Worm (Caenorhabditis elegans) whole organism, midembryonic: Measurements from ENCODE around the gene kin-5.

Source experiments
- T22C8.4 ChIP-seq: fragments of 200-800 bp; sonication (Bioruptor generic); IDR thresholded peaks from 2 replicates; pipeline ENCODE4 v1.3.6; 2022; ENCODE audit warnings: missing genetic modification characterization, missing compliant biosample characterization
- cog-1 ChIP-seq: sonication (generic microtip); optimal IDR thresholded peaks from 2 replicates; lab custom pipeline; 2016; ENCODE audit warnings: missing genetic modification characterization, missing compliant biosample characterization
- flt-1 ChIP-seq: fragments of 200-800 bp; sonication (Bioruptor generic); IDR thresholded peaks from 2 replicates; pipeline ENCODE4 v1.3.6; 2022; ENCODE audit warnings: missing genetic modification characterization, missing compliant biosample characterization
- klf-2 ChIP-seq: fragments of 200-800 bp; sonication (Bioruptor generic); conservative IDR thresholded peaks from 2 replicates; pipeline ENCODE4 v1.3.6; 2022; ENCODE audit warnings: missing genetic modification reagents, missing genetic modification characterization, missing compliant biosample characterization
- med-1 ChIP-seq: sonication (generic microtip); optimal IDR thresholded peaks from 2 replicates; lab custom pipeline; 2017; ENCODE audit warnings: missing genetic modification characterization, mild to moderate bottlenecking, missing compliant biosample characterization, antibody characterized with exemption, missing genetic modification reagents; ENCODE audit not compliant: insufficient read depth
- ref-1 ChIP-seq: fragments of 200-800 bp; sonication (Bioruptor generic); conservative IDR thresholded peaks from 2 replicates; pipeline ENCODE4 v1.3.6; 2022; ENCODE audit warnings: missing genetic modification reagents, missing genetic modification characterization, missing compliant biosample characterization
- tab-1 ChIP-seq: fragments of 200-800 bp; sonication (Bioruptor generic); IDR thresholded peaks from 2 replicates; pipeline ENCODE4 v1.3.6; 2022; ENCODE audit warnings: missing genetic modification characterization, missing compliant biosample characterization
- ztf-23 ChIP-seq: fragments of 200-800 bp; sonication (Bioruptor generic); IDR thresholded peaks from 2 replicates; pipeline ENCODE4 v1.3.6; 2022; ENCODE audit warnings: missing genetic modification reagents, missing genetic modification characterization, missing compliant biosample characterization
- ztf-29 ChIP-seq: fragments of 200-800 bp; sonication (Bioruptor generic); IDR thresholded peaks from 2 replicates; pipeline ENCODE4 v1.3.6; 2022; ENCODE audit warnings: missing genetic modification reagents, missing genetic modification characterization, missing compliant biosample characterization

Gene kin-5

DNA sequence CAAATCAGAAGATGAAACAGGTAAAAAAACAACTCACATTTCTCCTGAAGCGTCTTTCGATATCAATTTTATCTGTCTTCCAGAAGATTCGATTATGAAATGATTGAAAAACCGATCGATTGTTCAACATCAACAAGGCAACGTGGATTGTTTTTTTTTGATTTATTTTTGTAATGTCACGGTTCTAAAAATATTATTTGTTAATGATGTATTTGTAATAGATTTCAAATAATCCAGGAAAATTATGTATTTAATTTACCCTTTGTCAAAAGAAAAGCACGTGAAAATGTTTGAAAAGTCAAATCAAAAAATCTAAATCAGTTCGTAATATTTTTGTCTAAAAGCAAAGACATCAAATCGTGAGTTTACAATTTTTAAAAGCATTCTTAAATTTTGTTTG is at the start of gene kin-5, which contains the start of gene C47E12.11:
kin-5 (minus strand) TSS at position 101 of the 400 bp plus-strand sequence.
C47E12.11 (plus strand) TSS at position 320 of the 400 bp plus-strand sequence.
- TF ChIP-seq cog-1 (tag; lab: Kevin White, UChicago) (no peak), T22C8.4 (GFP tag; lab: Robert Waterston, UW) (no peak), ztf-23 (GFP tag; lab: Robert Waterston, UW) (no peak), ztf-29 (no peak), klf-2 (no peak), tab-1 (GFP tag; lab: Robert Waterston, UW) (no peak), ref-1 (no peak), med-1 (GFP tag; lab: Kevin White, UChicago) (no peak), flt-1 (GFP tag; lab: Robert Waterston, UW) (no peak)

DNA sequence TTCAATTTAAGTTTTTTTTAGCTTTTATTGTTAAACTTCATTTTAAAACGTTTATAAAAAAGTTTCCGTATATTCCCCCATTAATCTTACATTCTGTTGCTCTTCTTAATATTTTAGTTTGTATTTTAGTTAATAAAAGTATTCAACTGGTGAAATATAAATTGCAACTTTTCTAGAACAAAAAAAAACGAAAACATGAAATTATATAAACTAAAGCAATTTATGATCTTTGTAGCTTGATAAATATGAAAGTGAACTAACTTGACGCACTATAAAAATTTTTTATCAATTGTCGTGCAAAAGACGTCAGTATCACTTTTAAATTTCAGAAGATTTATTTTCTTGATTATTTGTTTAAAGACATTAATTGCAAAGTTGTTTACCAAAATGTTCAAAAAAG is 48.7 kb upstream of the kin-5 start, which contains the start of gene F44D12.2:
F44D12.2 (minus strand) TSS at position 101 of the 400 bp plus-strand sequence.
- no peak for TF ChIP-seq ztf-29
- TF ChIP-seq ztf-23 (GFP tag; lab: Robert Waterston, UW): no peak
- no peak for TF ChIP-seq tab-1 (GFP tag; lab: Robert Waterston, UW)

ce11 chrIV:10016977-10017376 is 48.0 kb upstream of the kin-5 start, which contains the start of gene ent-7:
Gene ent-7, plus strand, starts transcription at chrIV:10017277.
- TF ChIP-seq T22C8.4 (GFP tag; lab: Robert Waterston, UW) (no peak), med-1 (GFP tag; lab: Kevin White, UChicago) (no peak), klf-2 (no peak), flt-1 (GFP tag; lab: Robert Waterston, UW) (no peak), ref-1 (no peak), ztf-23 (GFP tag; lab: Robert Waterston, UW) (no peak), tab-1 (GFP tag; lab: Robert Waterston, UW) (no peak), cog-1 (tag; lab: Kevin White, UChicago) (no peak), ztf-29 (no peak)

DNA sequence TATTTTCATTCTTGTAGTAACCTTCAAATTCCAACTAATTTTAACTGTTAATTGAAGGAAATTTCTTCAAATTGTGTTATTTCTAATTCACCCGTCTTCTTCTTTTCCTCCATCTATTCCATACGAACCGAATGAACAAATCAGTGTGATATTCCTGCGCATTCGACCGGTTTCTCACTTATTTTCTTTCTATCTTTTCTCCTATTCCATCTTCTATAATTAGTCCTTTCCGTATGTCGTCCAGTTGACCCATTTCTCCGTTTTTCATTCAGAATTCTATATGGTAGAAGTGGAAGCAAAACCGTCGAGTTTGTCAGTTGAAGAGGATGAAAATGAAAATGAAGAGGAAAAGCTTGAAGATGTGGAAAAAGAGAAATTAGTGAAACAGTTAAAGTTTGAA is 40.6 kb upstream of the kin-5 start, which contains the start of gene magu-4:
magu-4 (plus strand) TSS at position 218 of the 400 bp plus-strand sequence.
- TF ChIP-seq med-1 (GFP tag; lab: Kevin White, UChicago) (no peak), flt-1 (GFP tag; lab: Robert Waterston, UW) (no peak), tab-1 (GFP tag; lab: Robert Waterston, UW) (no peak), ztf-29 (no peak), ztf-23 (GFP tag; lab: Robert Waterston, UW) (no peak), ref-1 (no peak), cog-1 (tag; lab: Kevin White, UChicago) (no peak), T22C8.4 (GFP tag; lab: Robert Waterston, UW) (no peak), klf-2 (no peak)

- TF ChIP-seq ref-1 (no peak), klf-2 (no peak), tab-1 (GFP tag; lab: Robert Waterston, UW) (no peak), cog-1 (tag; lab: Kevin White, UChicago) (no peak), ztf-23 (GFP tag; lab: Robert Waterston, UW) (no peak), med-1 (GFP tag; lab: Kevin White, UChicago) (no peak), T22C8.4 (GFP tag; lab: Robert Waterston, UW) (no peak)
These were observed 38.8 kb upstream of the kin-5 start for ce11 chrIV:10007758-10008157.

- TF ChIP-seq klf-2 (no peak), cog-1 (tag; lab: Kevin White, UChicago) (no peak), T22C8.4 (GFP tag; lab: Robert Waterston, UW) (no peak), ztf-23 (GFP tag; lab: Robert Waterston, UW) (no peak), tab-1 (GFP tag; lab: Robert Waterston, UW) (no peak), flt-1 (GFP tag; lab: Robert Waterston, UW) (no peak), med-1 (GFP tag; lab: Kevin White, UChicago) (no peak), ztf-29 (no peak), ref-1 (no peak)
These were observed 37.8 kb upstream of the kin-5 start, which contains the start of gene C47E12.13 for ce11 chrIV:10006792-10007191. Gene C47E12.13, minus strand, starts transcription at chrIV:10006892.

DNA sequence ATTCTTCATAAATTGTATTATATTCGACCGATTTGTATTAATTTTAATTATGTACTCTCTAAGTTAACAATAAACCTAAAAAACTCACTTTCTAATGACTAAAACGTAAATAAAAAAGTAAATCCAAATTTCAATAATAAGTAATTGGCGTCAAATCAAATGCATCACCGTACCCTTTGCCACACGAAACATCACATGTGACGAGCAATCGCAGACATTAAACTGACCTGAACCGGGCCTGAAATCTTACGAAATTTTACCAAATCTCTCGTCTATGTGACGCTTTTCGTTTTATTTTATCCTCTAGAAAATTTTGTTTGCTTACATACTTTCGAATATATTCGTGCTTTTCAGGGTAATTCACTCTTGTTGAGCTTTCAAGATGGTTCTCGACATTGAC is 34.4 kb upstream of the kin-5 start, which contains the start of the genes C47E12.2 and sars-1:
C47E12.2 (minus strand) TSS at position 131 of the 400 bp plus-strand sequence.
sars-1 (plus strand) TSS at position 355 of the 400 bp plus-strand sequence.
- TF ChIP-seq ztf-23 (GFP tag; lab: Robert Waterston, UW) (no peak), T22C8.4 (GFP tag; lab: Robert Waterston, UW) (no peak), flt-1 (GFP tag; lab: Robert Waterston, UW) (no peak)

- TF ChIP-seq flt-1 (GFP tag; lab: Robert Waterston, UW): no peak
- TF ChIP-seq ref-1: no peak
- no peak for TF ChIP-seq klf-2
- no peak for TF ChIP-seq cog-1 (tag; lab: Kevin White, UChicago)
- no peak for TF ChIP-seq ztf-29
- TF ChIP-seq tab-1 (GFP tag; lab: Robert Waterston, UW): no peak
These were observed 32.8 kb upstream of the kin-5 start, which contains the start of gene C47E12.3 for ce11 chrIV:10001748-10002147. Gene C47E12.3, minus strand, starts transcription at chrIV:10001848.

- TF ChIP-seq ztf-23 (GFP tag; lab: Robert Waterston, UW) (no peak), tab-1 (GFP tag; lab: Robert Waterston, UW) (no peak), ref-1 (no peak), ztf-29 (no peak), med-1 (GFP tag; lab: Kevin White, UChicago) (no peak), klf-2 (no peak), T22C8.4 (GFP tag; lab: Robert Waterston, UW) (no peak), cog-1 (tag; lab: Kevin White, UChicago) (no peak), flt-1 (GFP tag; lab: Robert Waterston, UW) (no peak)
These were observed 29.7 kb upstream of the kin-5 start, which contains the start of gene pyp-1 for ce11 chrIV:9998487-9999218. Gene pyp-1, minus strand, starts transcription at chrIV:9998925.
